Worm (Caenorhabditis elegans) whole organism, L4 larva: ENCODE data around the gene ifc-2.
A peak's percentile ranks its signal among the peaks of the same experiment; 100 is the strongest.

ENCODE experiments used
- D1046.2 ChIP-seq: fragments of 200-800 bp; sonication (Bioruptor generic); IDR thresholded peaks from 2 replicates; pipeline ENCODE4 v1.3.6; 2022; ENCODE audit warnings: missing genetic modification characterization, missing compliant biosample characterization
- F10B5.3 ChIP-seq: sonication (generic microtip); optimal IDR thresholded peaks from 2 replicates; lab custom pipeline; 2016; ENCODE audit warnings: mild to moderate bottlenecking, missing genetic modification characterization, missing compliant biosample characterization
- F37D6.2 ChIP-seq: sonication (generic microtip); optimal IDR thresholded peaks from 2 replicates; lab custom pipeline; 2016; ENCODE audit warnings: mild to moderate bottlenecking, missing genetic modification characterization, missing compliant biosample characterization
- Y105C5A.15 ChIP-seq: fragments of 200-800 bp; sonication (Bioruptor generic); IDR thresholded peaks from 2 replicates; pipeline ENCODE4 v1.3.6; 2022; ENCODE audit warnings: missing genetic modification characterization, missing compliant biosample characterization
- Y5F2A.4 ChIP-seq: fragments of 200-800 bp; sonication (Bioruptor generic); optimal IDR thresholded peaks from 2 replicates; lab custom pipeline; 2018; ENCODE audit warnings: mild to moderate bottlenecking, missing genetic modification characterization, missing compliant biosample characterization
- Y75B8A.6 ChIP-seq: fragments of 200-800 bp; sonication (Bioruptor generic); IDR thresholded peaks from 2 replicates; pipeline ENCODE4 v1.3.6; 2022; ENCODE audit warnings: missing genetic modification reagents, missing genetic modification characterization, missing compliant biosample characterization
- aha-1 ChIP-seq: fragments of 150-350 bp; peaks from one replicate; lab custom pipeline; 2014; ENCODE audit warnings: missing biosample characterization, missing genetic modification characterization
- arid-1 ChIP-seq: fragments of 200-800 bp; sonication (Bioruptor generic); conservative IDR thresholded peaks from 2 replicates; pipeline ENCODE4 v1.3.6; 2022; ENCODE audit warnings: missing genetic modification reagents, missing genetic modification characterization, missing compliant biosample characterization
- ceh-32 ChIP-seq: sonication (generic microtip); optimal IDR thresholded peaks from 2 replicates; lab custom pipeline; 2016; ENCODE audit warnings: mild to moderate bottlenecking, missing genetic modification characterization, missing compliant biosample characterization; ENCODE audit not compliant: poor library complexity
- ceh-44 ChIP-seq: fragments of 200-800 bp; sonication (Bioruptor generic); IDR thresholded peaks from 2 replicates; pipeline ENCODE4 v1.3.6; 2022; ENCODE audit warnings: missing genetic modification reagents, missing genetic modification characterization, missing compliant biosample characterization
- ceh-62 ChIP-seq: sonication (generic microtip); optimal IDR thresholded peaks from 2 replicates; lab custom pipeline; 2017; ENCODE audit warnings: missing biosample characterization, missing genetic modification characterization
- ceh-82 ChIP-seq: sonication (generic microtip); optimal IDR thresholded peaks from 2 replicates; lab custom pipeline; 2017; ENCODE audit warnings: missing biosample characterization, missing genetic modification characterization
- daf-16 ChIP-seq, 3 experiments: sonication (generic microtip); optimal IDR thresholded peaks; 2 replicates each; lab custom pipeline; 2016 to 2017; ENCODE audit warnings: missing genetic modification characterization in 3 of 3, missing genetic modification reagents in 3 of 3, mild to moderate bottlenecking in 2 of 3, missing compliant biosample characterization in 2 of 3, missing biosample characterization in 1 of 3, moderate library complexity in 1 of 3
- daf-19 ChIP-seq: fragments of 200-800 bp; sonication (Bioruptor generic); conservative IDR thresholded peaks from 2 replicates; pipeline ENCODE4 v1.3.6; 2022; ENCODE audit warnings: missing genetic modification characterization, missing compliant biosample characterization
- daf-8 ChIP-seq: fragments of 200-800 bp; sonication (Bioruptor generic); IDR thresholded peaks from 2 replicates; pipeline ENCODE4 v1.3.6; 2022; ENCODE audit warnings: missing genetic modification characterization, missing compliant biosample characterization
- dmd-6 ChIP-seq: fragments of 200-800 bp; sonication (Bioruptor generic); IDR thresholded peaks from 2 replicates; pipeline ENCODE4 v1.3.6; 2022; ENCODE audit warnings: missing genetic modification reagents, missing genetic modification characterization, missing compliant biosample characterization
- dmd-9 ChIP-seq: fragments of 200-800 bp; sonication (Bioruptor generic); IDR thresholded peaks from 2 replicates; pipeline ENCODE4 v1.3.6; 2022; ENCODE audit warnings: missing genetic modification reagents, missing genetic modification characterization, missing compliant biosample characterization
- dpl-1 ChIP-seq: fragments of 150-350 bp; optimal IDR thresholded peaks from 2 replicates; lab custom pipeline; 2014; ENCODE audit warnings: missing biosample characterization, missing genetic modification reagents, missing genetic modification characterization
- egl-27 ChIP-seq: sonication (generic microtip); optimal IDR thresholded peaks from 3 replicates; lab custom pipeline; 2017; ENCODE audit warnings: missing biosample characterization, missing genetic modification reagents, missing genetic modification characterization
- gei-8 ChIP-seq: fragments of 200-800 bp; sonication (Bioruptor generic); optimal IDR thresholded peaks from 2 replicates; lab custom pipeline; 2018; ENCODE audit warnings: mild to moderate bottlenecking, missing genetic modification characterization, missing compliant biosample characterization
- hlh-30 ChIP-seq: sonication (generic microtip); optimal IDR thresholded peaks from 2 replicates; lab custom pipeline; 2017; ENCODE audit warnings: antibody characterized with exemption, mild to moderate bottlenecking, missing genetic modification characterization, missing compliant biosample characterization; ENCODE audit not compliant: insufficient read depth
- hmg-1.1 ChIP-seq: fragments of 200-800 bp; sonication (Bioruptor generic); IDR thresholded peaks from 2 replicates; pipeline ENCODE4 v1.3.6; 2022; ENCODE audit warnings: missing genetic modification reagents, missing genetic modification characterization, missing compliant biosample characterization
- lim-7 ChIP-seq: fragments of 200-800 bp; sonication (Bioruptor generic); IDR thresholded peaks from 2 replicates; pipeline ENCODE4 v1.3.6; 2022; ENCODE audit warnings: missing genetic modification characterization, missing compliant biosample characterization
- lin-1 ChIP-seq: fragments of 200-800 bp; sonication (Bioruptor generic); IDR thresholded peaks from 2 replicates; pipeline ENCODE4 v1.3.6; 2022; ENCODE audit warnings: missing genetic modification reagents, missing genetic modification characterization, missing compliant biosample characterization
- lin-13 ChIP-seq: fragments of 150-350 bp; optimal IDR thresholded peaks from 2 replicates; lab custom pipeline; 2014; ENCODE audit warnings: missing biosample characterization, missing genetic modification reagents, missing genetic modification characterization
- lin-39 ChIP-seq: fragments of 150-350 bp; optimal IDR thresholded peaks from 2 replicates; lab custom pipeline; 2014; ENCODE audit warnings: missing biosample characterization, missing genetic modification reagents, missing genetic modification characterization
- madf-5 ChIP-seq, 2 experiments: fragments of 200-800 bp; sonication (Bioruptor generic); IDR thresholded peaks; 2 replicates each; pipeline ENCODE4 v1.3.6; 2022; ENCODE audit warnings: missing compliant biosample characterization in 2 of 2, missing genetic modification characterization in 2 of 2
- madf-9 ChIP-seq: fragments of 200-800 bp; sonication (Bioruptor generic); conservative IDR thresholded peaks from 2 replicates; pipeline ENCODE4 v1.3.6; 2022; ENCODE audit warnings: missing genetic modification reagents, missing genetic modification characterization, missing compliant biosample characterization
- mdl-1 ChIP-seq, 2 experiments: fragments of 150-350 bp in 1 of 2; sonication (generic microtip) in 1 of 2; optimal IDR thresholded peaks; 2 replicates each; lab custom pipeline; 2014 to 2017; ENCODE audit warnings: missing biosample characterization in 2 of 2, missing genetic modification characterization in 2 of 2
- mep-1 ChIP-seq: fragments of 150-350 bp; sonication (generic microtip); optimal IDR thresholded peaks from 3 replicates; lab custom pipeline; 2014; ENCODE audit warnings: missing biosample characterization, missing genetic modification characterization
- mes-2 ChIP-seq: sonication (generic microtip); optimal IDR thresholded peaks from 2 replicates; lab custom pipeline; 2016; ENCODE audit warnings: missing genotype, mild to moderate bottlenecking, missing genetic modification characterization, missing compliant biosample characterization; ENCODE audit not compliant: poor library complexity, severe bottlenecking
- mxl-3 ChIP-seq: fragments of 200-800 bp; sonication (Bioruptor generic); optimal IDR thresholded peaks from 2 replicates; lab custom pipeline; 2018; ENCODE audit warnings: mild to moderate bottlenecking, missing genetic modification characterization, missing compliant biosample characterization
- nhr-102 ChIP-seq: sonication (generic microtip); optimal IDR thresholded peaks from 2 replicates; lab custom pipeline; 2016; ENCODE audit warnings: mild to moderate bottlenecking, missing genetic modification characterization, moderate library complexity, missing compliant biosample characterization
- nhr-11 ChIP-seq: fragments of 150-350 bp; optimal IDR thresholded peaks from 2 replicates; lab custom pipeline; 2014; ENCODE audit warnings: missing biosample characterization, missing genetic modification characterization
- nhr-111 ChIP-seq: fragments of 200-800 bp; sonication (Bioruptor generic); optimal IDR thresholded peaks from 2 replicates; lab custom pipeline; 2018; ENCODE audit warnings: mild to moderate bottlenecking, missing genetic modification characterization, missing compliant biosample characterization
- nhr-237 ChIP-seq: sonication (generic microtip); optimal IDR thresholded peaks from 2 replicates; lab custom pipeline; 2017; ENCODE audit warnings: missing biosample characterization, missing genetic modification characterization
- nhr-28 ChIP-seq: fragments of 150-350 bp; optimal IDR thresholded peaks from 2 replicates; lab custom pipeline; 2014; ENCODE audit warnings: missing biosample characterization, missing genetic modification characterization
- nhr-6 ChIP-seq: fragments of 150-350 bp; optimal IDR thresholded peaks from 2 replicates; lab custom pipeline; 2014; ENCODE audit warnings: missing biosample characterization, missing genetic modification characterization
- nhr-77 ChIP-seq: fragments of 150-350 bp; optimal IDR thresholded peaks from 2 replicates; lab custom pipeline; 2014; ENCODE audit warnings: missing biosample characterization, missing genetic modification characterization
- pha-4 ChIP-seq, 2 experiments: fragments of 150-350 bp in 1 of 2; fragments of 200-800 bp in 1 of 2; sonication (Bioruptor generic) in 1 of 2; IDR thresholded peaks in 1 of 2; optimal IDR thresholded peaks in 1 of 2; 2 replicates each; pipeline versions ENCODE4 v1.3.6 to Lab custom; 2014 to 2022; ENCODE audit warnings: missing genetic modification characterization in 2 of 2, missing genetic modification reagents in 2 of 2, missing biosample characterization in 1 of 2, missing compliant biosample characterization in 1 of 2
- php-3 ChIP-seq: fragments of 200-800 bp; sonication (Bioruptor generic); IDR thresholded peaks from 2 replicates; pipeline ENCODE4 v1.3.6; 2022; ENCODE audit warnings: missing genetic modification reagents, missing genetic modification characterization, missing compliant biosample characterization
- saeg-2 ChIP-seq: fragments of 200-800 bp; sonication (Bioruptor generic); IDR thresholded peaks from 2 replicates; pipeline ENCODE4 v1.3.6; 2022; ENCODE audit warnings: missing genetic modification reagents, missing genetic modification characterization, missing compliant biosample characterization
- set-16 ChIP-seq: fragments of 200-800 bp; sonication (Bioruptor generic); IDR thresholded peaks from 2 replicates; pipeline ENCODE4 v1.3.6; 2022; ENCODE audit warnings: missing genetic modification reagents, missing genetic modification characterization, missing compliant biosample characterization
- snpc-1.2 ChIP-seq: fragments of 200-800 bp; sonication (Bioruptor generic); IDR thresholded peaks from 2 replicates; pipeline ENCODE4 v1.3.6; 2022; ENCODE audit warnings: missing genetic modification reagents, missing genetic modification characterization, missing compliant biosample characterization
- spr-3 ChIP-seq: fragments of 200-800 bp; sonication (Bioruptor generic); optimal IDR thresholded peaks from 2 replicates; lab custom pipeline; 2018; ENCODE audit warnings: mild to moderate bottlenecking, missing genetic modification characterization, missing compliant biosample characterization
- unc-130 ChIP-seq: sonication (generic microtip); optimal IDR thresholded peaks from 2 replicates; lab custom pipeline; 2016; ENCODE audit warnings: missing genetic modification reagents, missing genetic modification characterization, missing compliant biosample characterization
- unc-39 ChIP-seq: sonication (generic microtip); optimal IDR thresholded peaks from 2 replicates; lab custom pipeline; 2017; ENCODE audit warnings: missing biosample characterization, missing genetic modification characterization
- vab-7 ChIP-seq: fragments of 200-800 bp; sonication (Bioruptor generic); IDR thresholded peaks from 2 replicates; pipeline ENCODE4 v1.3.6; 2022; ENCODE audit warnings: missing genetic modification reagents, missing genetic modification characterization, missing compliant biosample characterization
- zag-1 ChIP-seq: fragments of 150-350 bp; optimal IDR thresholded peaks from 2 replicates; lab custom pipeline; 2014; ENCODE audit warnings: missing biosample characterization, missing genetic modification characterization
- zip-2 ChIP-seq: fragments of 150-350 bp; optimal IDR thresholded peaks from 2 replicates; lab custom pipeline; 2014; ENCODE audit warnings: missing biosample characterization, missing genetic modification characterization

Gene ifc-2

DNA sequence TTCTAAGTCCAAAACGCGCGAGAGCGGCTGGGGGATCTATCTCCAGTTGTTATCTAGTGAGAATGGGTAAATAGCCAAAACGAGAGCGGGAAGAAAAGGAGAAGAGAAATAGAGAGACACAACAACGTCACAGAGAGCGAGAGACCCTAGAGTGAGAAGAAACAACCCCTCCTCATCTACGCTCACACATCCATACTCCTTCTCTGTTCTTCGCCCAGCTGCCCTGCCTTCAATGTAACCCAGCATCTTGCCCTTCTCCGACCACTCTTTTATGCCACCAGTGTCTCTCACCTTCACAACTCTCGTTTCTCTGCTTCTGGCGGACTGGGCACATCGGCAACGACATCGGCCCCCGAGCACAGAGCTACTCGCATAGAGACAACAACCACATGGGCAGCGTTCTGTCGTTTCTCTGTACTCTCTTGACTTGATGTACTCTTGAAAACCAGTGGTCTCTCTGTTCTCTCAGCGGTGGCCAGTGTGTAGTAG, 61.4 kb downstream of the ifc-2 start (continued):
- TF ChIP-seq madf-9 (GFP tag; lab: Robert Waterston, UW) (0 out of 2 replicates have a peak, but pooled peaks have one; percentile 50), nhr-102 (tag; lab: Kevin White, UChicago) (peak; percentile 83), dmd-6 (GFP tag; lab: Robert Waterston, UW) (peak; percentile 84), nhr-77 (tag; lab: Kevin White, UChicago) (peak; percentile 92), spr-3 (GFP tag; lab: Kevin White, UChicago) (peak; percentile 21), nhr-11 (tag; lab: Kevin White, UChicago) (peak; percentile 90), hmg-1.1 (peak; percentile 96), zag-1 (no peak), set-16 (GFP tag; lab: Robert Waterston, UW) (peak; percentile 77), zip-2 (tag; lab: Kevin White, UChicago) (no peak), madf-5 (GFP tag; IDR thresholded peaks at IDR 0.05; lab: Robert Waterston, UW) (no peak), D1046.2 (GFP tag; lab: Robert Waterston, UW) (no peak), arid-1 (GFP tag; lab: Robert Waterston, UW) (peak; percentile 66; the same call in 1 of the 2 replicates), mes-2 (tag; lab: Kevin White, UChicago) (peak; percentile 51), nhr-6 (tag; lab: Kevin White, UChicago) (peak; percentile 54), egl-27 (tag; lab: Kevin White, UChicago) (no peak), nhr-237 (tag; lab: Kevin White, UChicago) (no peak), daf-16 (GFP tag; optimal IDR thresholded peaks at IDR 0.05; lab: Kevin White, UChicago) (peak; percentile 5 to 65), daf-16 (tag; optimal IDR thresholded peaks at IDR 0.05; lab: Kevin White, UChicago) (peak; percentile 84), dpl-1 (GFP tag; lab: Kevin White, UChicago) (peak; percentile 12), php-3 (no peak), pha-4 (GFP tag; IDR thresholded peaks at IDR 0.05; lab: Robert Waterston, UW) (peak; percentile 67; the same call in 1 of the 2 replicates), pha-4 (tag; optimal IDR thresholded peaks at IDR 0.05; lab: Kevin White, UChicago) (peak; percentile 47), unc-130 (GFP tag; lab: Kevin White, UChicago) (no peak), Y105C5A.15 (GFP tag; lab: Robert Waterston, UW) (no peak), hlh-30 (tag; lab: Kevin White, UChicago) (peak; percentile 92), gei-8 (GFP tag; lab: Kevin White, UChicago) (no peak), saeg-2 (GFP tag; lab: Robert Waterston, UW) (no peak), nhr-28 (tag; lab: Kevin White, UChicago) (peak; percentile 83), ceh-82 (tag; lab: Kevin White, UChicago) (no peak), daf-8 (no peak), daf-19 (GFP tag; lab: Robert Waterston, UW) (no peak), F37D6.2 (tag; lab: Kevin White, UChicago) (peak; percentile 63), F10B5.3 (tag; lab: Kevin White, UChicago) (peak; percentile 38), lin-13 (GFP tag; lab: Kevin White, UChicago) (peak; percentile 72), mdl-1 (tag; optimal IDR thresholded peaks at IDR 0.05; lab: Kevin White, UChicago) (peak; percentile 80 to 97), snpc-1.2 (GFP tag; lab: Robert Waterston, UW) (no peak), mep-1 (tag; lab: Kevin White, UChicago) (peak; percentile 97), Y75B8A.6 (GFP tag; lab: Robert Waterston, UW) (no peak), nhr-111 (no peak), aha-1 (tag; lab: Kevin White, UChicago) (peak; percentile 99), unc-39 (tag; lab: Kevin White, UChicago) (no peak), vab-7 (no peak), ceh-32 (tag; lab: Kevin White, UChicago) (peak; percentile 31), lin-1 (GFP tag; lab: Robert Waterston, UW) (no peak), lin-39 (tag; lab: Kevin White, UChicago) (no peak), Y5F2A.4 (GFP tag; lab: Kevin White, UChicago) (no peak), ceh-62 (no peak), ceh-44 (GFP tag; lab: Robert Waterston, UW) (no peak), mxl-3 (GFP tag; lab: Kevin White, UChicago) (peak; percentile 94), dmd-9 (GFP tag; lab: Robert Waterston, UW) (no peak), lim-7 (no peak)
